Fruit fly (Drosophila melanogaster) whole organism, adult: ENCODE measurements around the gene CG6432.

Experiments used
- CG11617 ChIP-seq: fragments of 200-800 bp; sonication (Bioruptor generic); optimal IDR thresholded peaks from 2 replicates; lab custom pipeline; 2017; ENCODE audit warnings: mild to moderate bottlenecking, missing biosample characterization, missing genetic modification reagents, missing genetic modification characterization
- CG12768 ChIP-seq: fragments of 200-800 bp; sonication (Bioruptor generic); optimal IDR thresholded peaks from 2 replicates; lab custom pipeline; 2017; ENCODE audit warnings: missing biosample characterization, missing genetic modification characterization, mild to moderate bottlenecking, moderate library complexity, missing genetic modification reagents
- CG33017 ChIP-seq: fragments of 200-800 bp; sonication (Bioruptor generic); optimal IDR thresholded peaks from 2 replicates; lab custom pipeline; 2018; ENCODE audit warnings: missing biosample characterization, mild to moderate bottlenecking, missing genetic modification characterization, moderate library complexity
- CG7101 ChIP-seq: fragments of 200-800 bp; sonication (Bioruptor generic); optimal IDR thresholded peaks from 2 replicates; lab custom pipeline; 2018; ENCODE audit warnings: missing biosample characterization, mild to moderate bottlenecking, missing genetic modification characterization, moderate library complexity
- Clk ChIP-seq: fragments of 200-800 bp; sonication (Bioruptor generic); optimal IDR thresholded peaks from 2 replicates; lab custom pipeline; 2017; ENCODE audit warnings: missing biosample characterization, missing genetic modification characterization
- Crg-1 ChIP-seq: fragments of 200-800 bp; sonication (Bioruptor generic); optimal IDR thresholded peaks from 2 replicates; lab custom pipeline; 2016; ENCODE audit warnings: missing biosample characterization, missing genetic modification characterization
- Hr96 ChIP-seq: fragments of 200-800 bp; sonication (Bioruptor generic); optimal IDR thresholded peaks from 2 replicates; lab custom pipeline; 2016; ENCODE audit warnings: missing biosample characterization, missing genetic modification characterization
- Mnt ChIP-seq: fragments of 200-800 bp; sonication (Bioruptor generic); optimal IDR thresholded peaks from 2 replicates; lab custom pipeline; 2016; ENCODE audit warnings: missing biosample characterization, mild to moderate bottlenecking, missing genetic modification characterization
- cic ChIP-seq: fragments of 200-800 bp; sonication (Bioruptor generic); optimal IDR thresholded peaks from 2 replicates; lab custom pipeline; 2017; ENCODE audit warnings: missing biosample characterization, mild to moderate bottlenecking, missing genetic modification characterization, moderate library complexity
- cnc ChIP-seq, 2 experiments: fragments of >200 bp; optimal IDR thresholded peaks; 2 replicates each; lab custom pipeline; 2017
- kay ChIP-seq: fragments of 200-800 bp; sonication (Bioruptor generic); peaks from one replicate; lab custom pipeline; 2016; ENCODE audit warnings: missing biosample characterization, missing genetic modification characterization, borderline replicate concordance
- pad ChIP-seq: fragments of 200-800 bp; sonication (Bioruptor generic); optimal IDR thresholded peaks from 3 replicates; lab custom pipeline; 2017; ENCODE audit warnings: missing biosample characterization, missing genetic modification characterization, mild to moderate bottlenecking, moderate library complexity, missing genetic modification reagents
- toe ChIP-seq: fragments of 200-800 bp; sonication (Bioruptor generic); optimal IDR thresholded peaks from 2 replicates; lab custom pipeline; 2016; ENCODE audit warnings: missing biosample characterization, missing genetic modification characterization

DNA sequence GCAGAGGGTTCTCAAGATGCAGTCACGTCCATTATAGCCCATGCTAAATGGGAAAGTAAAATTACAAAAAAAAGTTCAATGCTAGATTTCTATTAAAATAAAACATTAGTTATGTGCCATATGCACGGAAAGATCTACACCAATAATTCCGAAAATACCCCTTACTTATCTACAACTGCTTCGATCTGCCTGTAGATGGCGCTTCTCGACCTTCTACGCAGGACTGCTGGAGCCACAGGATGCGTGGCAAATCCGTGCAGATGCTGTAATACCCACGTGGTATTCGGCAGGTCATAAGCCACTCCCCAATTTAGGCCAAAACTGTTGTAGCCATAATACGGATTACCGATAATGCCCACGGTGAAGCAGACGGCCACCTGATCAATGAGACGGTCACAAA, 49.7 kb downstream of the CG6432 start:
- TF ChIP-seq toe (GFP tag; lab: Kevin White, UChicago) (no peak), cnc (optimal IDR thresholded peaks at IDR 0.05; lab: Kevin White, UChicago) (no peak), cic (GFP tag; lab: Kevin White, UChicago) (no peak), Mnt (GFP tag; lab: Kevin White, UChicago) (no peak), Hr96 (GFP tag; lab: Kevin White, UChicago) (no peak), kay (no peak), Clk (GFP tag; lab: Kevin White, UChicago) (no peak), pad (GFP tag; lab: Kevin White, UChicago) (no peak), CG12768 (GFP tag; lab: Kevin White, UChicago) (no peak), CG11617 (GFP tag; lab: Kevin White, UChicago) (no peak), Crg-1 (GFP tag; lab: Kevin White, UChicago) (no peak), CG33017 (tag; lab: Kevin White, UChicago) (no peak), CG7101 (tag; lab: Kevin White, UChicago) (no peak)
